Worm (Caenorhabditis elegans) whole organism, midembryonic: ENCODE data around the gene T24F1.7.

Experiments used
- T22C8.4 ChIP-seq: fragments of 200-800 bp; sonication (Bioruptor generic); IDR thresholded peaks from 2 replicates; pipeline ENCODE4 v1.3.6; 2022; ENCODE audit warnings: missing genetic modification characterization, missing compliant biosample characterization
- cog-1 ChIP-seq: sonication (generic microtip); optimal IDR thresholded peaks from 2 replicates; lab custom pipeline; 2016; ENCODE audit warnings: missing genetic modification characterization, missing compliant biosample characterization
- flt-1 ChIP-seq: fragments of 200-800 bp; sonication (Bioruptor generic); IDR thresholded peaks from 2 replicates; pipeline ENCODE4 v1.3.6; 2022; ENCODE audit warnings: missing genetic modification characterization, missing compliant biosample characterization
- klf-2 ChIP-seq: fragments of 200-800 bp; sonication (Bioruptor generic); conservative IDR thresholded peaks from 2 replicates; pipeline ENCODE4 v1.3.6; 2022; ENCODE audit warnings: missing genetic modification reagents, missing genetic modification characterization, missing compliant biosample characterization
- med-1 ChIP-seq: sonication (generic microtip); optimal IDR thresholded peaks from 2 replicates; lab custom pipeline; 2017; ENCODE audit warnings: missing genetic modification characterization, mild to moderate bottlenecking, missing compliant biosample characterization, antibody characterized with exemption, missing genetic modification reagents; ENCODE audit not compliant: insufficient read depth
- ref-1 ChIP-seq: fragments of 200-800 bp; sonication (Bioruptor generic); conservative IDR thresholded peaks from 2 replicates; pipeline ENCODE4 v1.3.6; 2022; ENCODE audit warnings: missing genetic modification reagents, missing genetic modification characterization, missing compliant biosample characterization
- tab-1 ChIP-seq: fragments of 200-800 bp; sonication (Bioruptor generic); IDR thresholded peaks from 2 replicates; pipeline ENCODE4 v1.3.6; 2022; ENCODE audit warnings: missing genetic modification characterization, missing compliant biosample characterization
- ztf-23 ChIP-seq: fragments of 200-800 bp; sonication (Bioruptor generic); IDR thresholded peaks from 2 replicates; pipeline ENCODE4 v1.3.6; 2022; ENCODE audit warnings: missing genetic modification reagents, missing genetic modification characterization, missing compliant biosample characterization
- ztf-29 ChIP-seq: fragments of 200-800 bp; sonication (Bioruptor generic); IDR thresholded peaks from 2 replicates; pipeline ENCODE4 v1.3.6; 2022; ENCODE audit warnings: missing genetic modification reagents, missing genetic modification characterization, missing compliant biosample characterization

T24F1.7 gene

DNA sequence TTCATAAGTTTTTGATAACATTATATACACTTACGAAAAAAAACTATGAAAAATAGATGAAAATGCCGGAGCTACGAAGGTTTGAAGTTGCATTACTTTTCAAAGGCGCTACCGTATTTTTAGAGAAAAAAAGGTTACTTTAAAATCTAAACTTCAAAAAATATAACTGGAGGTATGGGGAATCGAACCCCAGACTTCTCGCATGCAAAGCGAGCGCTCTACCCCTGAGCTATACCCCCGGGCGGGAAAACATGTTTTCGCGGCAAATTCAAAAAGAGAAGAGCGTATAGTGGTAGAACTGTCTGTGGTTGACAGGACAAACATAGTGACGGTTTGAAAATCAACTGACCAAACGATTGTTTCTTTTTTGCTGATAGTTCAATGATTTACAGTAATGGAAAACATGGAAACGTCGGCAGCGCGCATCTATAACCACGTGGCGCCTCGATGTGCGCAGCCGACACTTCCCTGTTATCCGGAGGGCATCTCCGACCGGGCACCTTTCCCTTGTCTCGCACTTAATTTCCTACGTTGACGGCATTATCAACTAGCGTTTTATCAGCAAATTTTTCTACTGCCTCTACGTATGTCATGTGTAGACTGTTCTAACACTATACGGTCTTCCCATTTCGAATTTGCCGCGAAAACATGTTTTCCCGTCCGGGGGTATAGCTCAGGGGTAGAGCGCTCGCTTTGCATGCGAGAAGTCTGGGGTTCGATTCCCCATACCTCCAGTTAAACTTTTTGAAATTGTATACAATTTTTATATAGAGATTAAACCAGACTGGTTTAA is 21.7 kb downstream of the T24F1.7 start:
- TF ChIP-seq cog-1 (tag; lab: Kevin White, UChicago), result no peak
- no peak for TF ChIP-seq tab-1 (GFP tag; lab: Robert Waterston, UW)
- TF ChIP-seq ref-1 (GFP tag; lab: Robert Waterston, UW), result no peak

DNA sequence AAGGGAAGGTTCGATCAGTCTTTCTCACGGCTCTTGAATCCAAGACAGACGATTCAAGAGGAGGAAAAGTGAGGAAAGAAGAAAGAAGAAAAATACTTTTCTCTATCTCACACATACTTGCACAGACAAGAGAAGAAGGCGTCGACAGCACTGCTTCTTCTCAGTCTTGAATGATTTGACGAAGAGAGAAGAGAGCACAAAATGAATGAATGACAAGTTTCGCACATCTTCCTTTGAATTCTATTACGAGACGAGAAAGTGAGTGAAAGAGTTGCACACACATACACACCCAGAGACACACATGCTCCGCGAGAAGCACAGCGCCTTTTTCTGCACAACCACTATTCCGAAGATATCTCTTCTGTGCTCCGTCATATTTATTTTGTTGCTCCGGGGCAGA is 23.3 kb downstream of the T24F1.7 start:
- TF ChIP-seq med-1 (GFP tag; lab: Kevin White, UChicago) (no peak), ztf-23 (no peak), ref-1 (GFP tag; lab: Robert Waterston, UW) (no peak), flt-1 (GFP tag; lab: Robert Waterston, UW) (no peak), ztf-29 (no peak), cog-1 (tag; lab: Kevin White, UChicago) (no peak), tab-1 (GFP tag; lab: Robert Waterston, UW) (no peak), klf-2 (GFP tag; lab: Robert Waterston, UW) (no peak), T22C8.4 (no peak)

DNA sequence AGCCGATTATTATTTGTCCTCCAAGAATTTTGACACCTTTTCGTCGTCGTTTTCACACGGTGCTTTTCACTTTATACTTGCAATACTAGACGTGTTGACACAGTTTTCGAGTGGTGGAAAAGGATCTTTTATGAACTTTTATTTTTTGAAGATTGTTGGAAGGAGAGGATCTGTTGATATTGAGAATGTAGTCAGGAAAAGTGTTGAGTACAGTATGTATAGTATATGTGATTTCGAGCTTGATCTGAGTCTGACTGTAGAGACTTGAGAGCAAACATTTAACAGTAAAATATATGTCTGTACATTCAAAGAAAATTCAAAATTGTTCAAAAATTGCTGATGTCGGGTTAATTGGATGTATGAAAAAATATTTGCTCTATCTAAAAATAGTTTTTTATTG is 23.8 kb downstream of the T24F1.7 start:
- no peak for TF ChIP-seq klf-2 (GFP tag; lab: Robert Waterston, UW)
- TF ChIP-seq tab-1 (GFP tag; lab: Robert Waterston, UW), result no peak
- TF ChIP-seq ztf-29, result no peak
- no peak for TF ChIP-seq ref-1 (GFP tag; lab: Robert Waterston, UW)
- TF ChIP-seq ztf-23, result no peak
- no peak for TF ChIP-seq T22C8.4
- no peak for TF ChIP-seq cog-1 (tag; lab: Kevin White, UChicago)
- TF ChIP-seq med-1 (GFP tag; lab: Kevin White, UChicago), result no peak
- TF ChIP-seq flt-1 (GFP tag; lab: Robert Waterston, UW), result no peak

DNA sequence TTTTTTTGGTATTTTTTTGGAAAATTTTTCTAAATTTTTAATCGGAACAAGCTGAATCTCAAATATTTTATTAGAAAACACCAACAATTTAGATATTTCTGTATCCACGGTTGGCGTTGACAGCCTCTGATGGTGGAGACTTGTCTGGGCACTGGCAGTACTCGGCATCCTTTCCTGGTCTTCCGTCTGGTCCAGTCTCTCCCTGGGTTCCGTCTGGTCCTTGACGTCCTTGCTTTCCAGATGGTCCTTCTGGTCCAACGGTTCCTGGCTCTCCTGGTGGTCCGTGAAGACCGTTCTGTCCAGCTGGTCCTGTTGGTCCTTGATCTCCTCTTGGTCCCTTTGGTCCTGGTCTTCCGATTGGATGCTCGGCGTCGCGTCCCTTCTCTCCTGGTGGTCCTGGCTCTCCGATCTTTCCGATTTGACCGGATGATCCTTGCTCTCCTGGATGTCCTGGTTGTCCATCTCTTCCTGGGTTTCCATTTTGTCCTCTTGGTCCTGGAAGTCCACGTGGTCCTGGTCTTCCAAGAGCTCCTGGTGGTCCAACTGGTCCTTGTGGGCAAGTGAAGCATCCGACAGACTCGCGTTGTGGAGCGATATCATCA is 24.4 kb downstream of the T24F1.7 start:
- TF ChIP-seq ztf-29 (no peak), flt-1 (GFP tag; lab: Robert Waterston, UW) (no peak), ref-1 (GFP tag; lab: Robert Waterston, UW) (no peak), tab-1 (GFP tag; lab: Robert Waterston, UW) (no peak), ztf-23 (no peak), cog-1 (tag; lab: Kevin White, UChicago) (no peak), med-1 (GFP tag; lab: Kevin White, UChicago) (no peak), klf-2 (GFP tag; lab: Robert Waterston, UW) (no peak), T22C8.4 (no peak)

DNA sequence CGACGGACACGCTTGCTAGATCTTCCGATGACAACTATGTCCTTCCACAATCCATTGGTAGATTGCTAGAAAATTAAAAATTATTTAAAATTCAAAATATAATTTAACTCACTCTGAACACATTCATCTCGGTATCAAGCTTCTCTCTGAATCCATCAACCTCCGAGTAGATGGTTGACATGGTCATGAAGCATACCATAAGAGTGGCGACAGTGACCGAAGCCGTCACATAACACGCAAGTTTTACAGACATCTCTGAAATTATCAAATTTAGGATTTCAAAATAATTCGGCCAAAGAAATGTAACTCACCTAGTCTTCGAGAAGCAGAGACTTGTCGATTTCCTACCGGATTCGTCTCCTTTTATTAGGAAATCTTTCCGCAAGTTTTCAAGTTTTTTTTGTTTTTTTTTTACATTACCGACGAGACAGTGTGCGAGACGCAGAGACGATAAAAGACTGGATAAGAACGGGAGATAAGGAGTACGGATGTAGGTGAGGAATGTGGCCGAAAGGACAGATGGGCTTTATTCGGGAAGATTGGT is 25.2 kb downstream of the T24F1.7 start, which contains the start of gene sqt-1:
Gene sqt-1, minus strand, starts transcription at position 341 of the 544 bp plus-strand sequence.
- TF ChIP-seq T22C8.4 (no peak), med-1 (GFP tag; lab: Kevin White, UChicago) (no peak), flt-1 (GFP tag; lab: Robert Waterston, UW) (no peak), ztf-29 (no peak), tab-1 (GFP tag; lab: Robert Waterston, UW) (no peak), cog-1 (tag; lab: Kevin White, UChicago) (no peak), ztf-23 (no peak), klf-2 (GFP tag; lab: Robert Waterston, UW) (no peak), ref-1 (GFP tag; lab: Robert Waterston, UW) (no peak)

DNA sequence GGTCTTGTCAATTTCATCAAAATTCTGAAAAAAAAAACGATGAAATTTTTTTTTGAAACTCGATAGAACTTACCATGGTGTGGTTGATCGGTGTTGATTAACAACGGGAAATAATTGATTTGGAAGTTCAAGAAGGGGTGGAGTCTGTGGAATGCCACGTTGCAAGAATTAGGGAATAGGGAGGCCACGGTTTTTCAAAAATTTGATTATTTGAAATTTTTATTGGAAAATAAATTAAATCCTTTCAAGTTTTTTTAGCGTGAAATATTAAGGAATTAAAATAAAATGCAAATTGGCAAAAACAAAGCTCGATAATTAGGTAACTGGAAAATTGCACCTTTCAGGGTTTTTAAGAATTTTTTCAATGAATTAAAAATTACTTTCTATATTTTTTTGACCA is 27.2 kb downstream of the T24F1.7 start, which contains the start of gene rmd-3:
Gene rmd-3, minus strand, starts transcription at position 101 of the 400 bp plus-strand sequence.
- TF ChIP-seq med-1 (GFP tag; lab: Kevin White, UChicago) (no peak), ztf-23 (no peak), cog-1 (tag; lab: Kevin White, UChicago) (no peak), T22C8.4 (no peak), flt-1 (GFP tag; lab: Robert Waterston, UW) (no peak), ref-1 (GFP tag; lab: Robert Waterston, UW) (no peak), klf-2 (GFP tag; lab: Robert Waterston, UW) (no peak), tab-1 (GFP tag; lab: Robert Waterston, UW) (no peak), ztf-29 (no peak)

DNA sequence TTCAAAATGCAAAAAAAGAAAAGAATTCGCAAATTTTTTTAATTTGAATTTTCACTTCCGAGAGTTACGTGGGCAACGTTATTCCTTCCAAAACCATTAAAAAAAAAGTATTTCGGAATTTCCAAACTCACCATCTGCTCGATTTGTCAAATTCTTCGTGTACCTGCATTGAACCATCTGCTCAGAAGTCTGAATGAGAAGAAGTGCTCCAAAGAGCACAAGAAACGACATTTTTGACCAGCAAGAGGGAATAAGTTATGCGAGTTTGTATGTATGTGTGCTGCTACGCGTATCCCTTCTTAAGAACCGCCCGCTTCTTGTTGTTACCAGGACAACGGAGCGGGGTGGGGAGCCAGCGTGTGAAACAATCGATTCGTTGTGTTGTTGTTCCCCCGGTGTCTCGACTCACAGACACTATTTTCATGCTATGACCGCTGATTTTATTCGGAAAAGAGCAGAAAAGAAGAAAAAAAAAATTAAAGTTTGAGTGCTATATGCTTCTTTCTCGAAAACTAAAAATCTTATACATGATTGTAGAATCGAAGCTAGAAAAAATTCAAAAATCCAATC is 31.1 kb downstream of the T24F1.7 start, which contains the start of gene lgc-20:
Gene lgc-20, minus strand, starts transcription at position 311 of the 570 bp plus-strand sequence.
- TF ChIP-seq klf-2 (GFP tag; lab: Robert Waterston, UW) (no peak), ztf-29 (no peak), flt-1 (GFP tag; lab: Robert Waterston, UW) (no peak), T22C8.4 (no peak), cog-1 (tag; lab: Kevin White, UChicago) (no peak), ref-1 (GFP tag; lab: Robert Waterston, UW) (no peak), tab-1 (GFP tag; lab: Robert Waterston, UW) (no peak), ztf-23 (no peak)

DNA sequence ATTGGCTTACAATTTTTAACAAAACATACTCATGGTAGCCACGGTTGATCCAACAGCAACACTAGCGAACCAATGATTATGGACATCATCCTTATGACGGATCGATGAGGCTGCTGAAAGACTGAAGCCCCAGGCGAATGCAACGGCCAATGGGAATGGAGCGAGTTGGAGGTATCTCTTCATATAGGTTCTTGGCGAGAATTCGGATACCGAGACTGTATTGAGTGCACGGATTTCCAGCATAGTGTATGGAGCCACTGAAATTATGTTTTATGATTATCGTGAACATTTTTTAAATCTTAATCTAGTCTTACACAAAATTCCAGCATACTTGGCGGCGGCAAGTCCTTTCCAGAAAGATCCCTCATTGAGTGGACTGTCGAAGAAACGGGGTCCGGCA is 32.2 kb downstream of the T24F1.7 start:
- TF ChIP-seq ztf-23, result no peak
- no peak for TF ChIP-seq flt-1 (GFP tag; lab: Robert Waterston, UW)
- no peak for TF ChIP-seq ztf-29
- TF ChIP-seq tab-1 (GFP tag; lab: Robert Waterston, UW), result no peak
- no peak for TF ChIP-seq T22C8.4
- TF ChIP-seq cog-1 (tag; lab: Kevin White, UChicago), result no peak
- TF ChIP-seq klf-2 (GFP tag; lab: Robert Waterston, UW), result no peak
- no peak for TF ChIP-seq ref-1 (GFP tag; lab: Robert Waterston, UW)
- no peak for TF ChIP-seq med-1 (GFP tag; lab: Kevin White, UChicago)
